Worm (Caenorhabditis elegans): Measurements from ENCODE around the gene tag-266.

Gene tag-266

ce11 chrIII:638319-638718, 1.7 kb downstream of the tag-266 start, which contains the start of gene sbds-1:
Gene sbds-1, minus strand, starts transcription at chrIII:638419.
- no peak for TF ChIP-seq dpl-1 (GFP tag; optimal IDR thresholded peaks at IDR 0.05)
- TF ChIP-seq nhr-47 (tag; optimal IDR thresholded peaks at IDR 0.05): no peak
- no peak for TF ChIP-seq alr-1 (tag; optimal IDR thresholded peaks at IDR 0.05; ENCODE audit: borderline replicate concordance)
- no peak for TF ChIP-seq dsc-1 (tag; optimal IDR thresholded peaks at IDR 0.05)
- TF ChIP-seq efl-1 (optimal IDR thresholded peaks at IDR 0.05): no peak
- no peak for TF ChIP-seq efl-1 (GFP tag; optimal IDR thresholded peaks at IDR 0.05 in 1 of 2)
- TF ChIP-seq zag-1 (tag; optimal IDR thresholded peaks at IDR 0.05): no peak
- TF ChIP-seq tlp-1 (tag; optimal IDR thresholded peaks at IDR 0.05): no peak
- TF ChIP-seq C16A3.4 (tag; optimal IDR thresholded peaks at IDR 0.05): no peak
- TF ChIP-seq blmp-1 (tag; optimal IDR thresholded peaks at IDR 0.05): no peak
- TF ChIP-seq nhr-20 (tag; optimal IDR thresholded peaks at IDR 0.05): no peak

- TF ChIP-seq fkh-4 (tag; optimal IDR thresholded peaks at IDR 0.05; ENCODE audit: borderline replicate concordance) (no peak), hlh-17 (GFP tag; optimal IDR thresholded peaks at IDR 0.05; ENCODE audit: borderline replicate concordance) (no peak), xbp-1 (tag; optimal IDR thresholded peaks at IDR 0.05) (no peak), mab-9 (GFP tag; IDR thresholded peaks at IDR 0.05) (no peak), lin-14 (GFP tag; optimal IDR thresholded peaks at IDR 0.05) (no peak), lin-39 (tag; optimal IDR thresholded peaks at IDR 0.05) (no peak), elt-3 (tag; optimal IDR thresholded peaks at IDR 0.05) (no peak), lir-3 (tag; optimal IDR thresholded peaks at IDR 0.05; ENCODE audit: poor library complexity) (no peak), efl-3 (GFP tag; optimal IDR thresholded peaks at IDR 0.05) (no peak)
These were observed 4.0 kb downstream of the tag-266 start, which contains the start of gene T19C3.7 for ce11 chrIII:636067-636466. Gene T19C3.7, minus strand, starts transcription at chrIII:636167.

ce11 chrIII:634618-635017, 5.4 kb downstream of the tag-266 start, which contains the start of gene fem-2:
Gene fem-2, minus strand, starts transcription at chrIII:634626.
- TF ChIP-seq fos-1 (tag; optimal IDR thresholded peaks at IDR 0.05) (no peak), dsc-1 (tag; optimal IDR thresholded peaks at IDR 0.05) (peak; percentile 16), hpl-2 (GFP tag; optimal IDR thresholded peaks at IDR 0.05) (no peak), nhr-85 (tag) (peak; percentile 76), elt-2 (tag; optimal IDR thresholded peaks at IDR 0.05) (no peak), nhr-71 (tag; optimal IDR thresholded peaks at IDR 0.05) (peak; percentile 64), sox-4 (tag; optimal IDR thresholded peaks at IDR 0.05) (peak; percentile 6), nhr-237 (tag; optimal IDR thresholded peaks at IDR 0.05) (no peak), lin-15B (tag; optimal IDR thresholded peaks at IDR 0.05) (no peak), F16B12.6 (tag; optimal IDR thresholded peaks at IDR 0.05) (no peak), alr-1 (tag; optimal IDR thresholded peaks at IDR 0.05; ENCODE audit: borderline replicate concordance) (no peak), unc-98 (GFP tag; IDR thresholded peaks at IDR 0.05) (no peak), vab-15 (tag; optimal IDR thresholded peaks at IDR 0.05) (no peak), ztf-4 (tag; optimal IDR thresholded peaks at IDR 0.05) (no peak), nhr-28 (tag; optimal IDR thresholded peaks at IDR 0.05) (no peak), tlp-1 (tag; optimal IDR thresholded peaks at IDR 0.05) (no peak), nhr-12 (tag; optimal IDR thresholded peaks at IDR 0.05) (no peak), nhr-20 (tag; optimal IDR thresholded peaks at IDR 0.05) (peak; percentile 37), hlh-4 (tag; optimal IDR thresholded peaks at IDR 0.05) (no peak), nhr-76 (tag; optimal IDR thresholded peaks at IDR 0.05) (no peak), aly-2 (tag; optimal IDR thresholded peaks at IDR 0.05) (no peak), nhr-11 (tag; optimal IDR thresholded peaks at IDR 0.05) (no peak), ceh-8 (GFP tag; optimal IDR thresholded peaks at IDR 0.05) (no peak), mef-2 (tag; optimal IDR thresholded peaks at IDR 0.05) (no peak), swsn-7 (tag; optimal IDR thresholded peaks at IDR 0.05) (peak; percentile 52), snpc-4 (tag; optimal IDR thresholded peaks at IDR 0.05) (no peak), pqm-1 (tag; optimal IDR thresholded peaks at IDR 0.05) (no peak), nhr-84 (tag; optimal IDR thresholded peaks at IDR 0.05) (no peak), isw-1 (GFP tag; IDR thresholded peaks at IDR 0.05) (peak; percentile 16; the same call in 1 of the 2 replicates), lin-39 (tag; optimal IDR thresholded peaks at IDR 0.05) (no peak), unc-30 (tag; optimal IDR thresholded peaks at IDR 0.05) (no peak), mep-1 (tag; optimal IDR thresholded peaks at IDR 0.05) (peak; percentile 79), fkh-8 (tag; optimal IDR thresholded peaks at IDR 0.05) (peak; percentile 1), irx-1 (tag; optimal IDR thresholded peaks at IDR 0.05) (no peak), dpl-1 (GFP tag; optimal IDR thresholded peaks at IDR 0.05) (peak; percentile 38 to 53 (median 44)), hlh-17 (GFP tag; optimal IDR thresholded peaks at IDR 0.05; ENCODE audit: borderline replicate concordance) (no peak), nhr-90 (tag; optimal IDR thresholded peaks at IDR 0.05; ENCODE audit: poor library complexity) (peak; percentile 57)
